Worm (Caenorhabditis elegans) whole organism, dauer: ENCODE measurements around the gene scb-1.

Source experiments
- unc-62 ChIP-seq: sonication (generic microtip); optimal IDR thresholded peaks from 2 replicates; lab custom pipeline; 2017; ENCODE audit warnings: missing biosample characterization, missing genetic modification reagents, missing genetic modification characterization

The scb-1 gene

ce11 chrV:11119294-11119755 lies at the start of gene scb-1:
TSS of gene scb-1 (minus strand) at chrV:11119705.
- no peak for TF ChIP-seq unc-62 (GFP tag; lab: Kevin White, UChicago)

DNA sequence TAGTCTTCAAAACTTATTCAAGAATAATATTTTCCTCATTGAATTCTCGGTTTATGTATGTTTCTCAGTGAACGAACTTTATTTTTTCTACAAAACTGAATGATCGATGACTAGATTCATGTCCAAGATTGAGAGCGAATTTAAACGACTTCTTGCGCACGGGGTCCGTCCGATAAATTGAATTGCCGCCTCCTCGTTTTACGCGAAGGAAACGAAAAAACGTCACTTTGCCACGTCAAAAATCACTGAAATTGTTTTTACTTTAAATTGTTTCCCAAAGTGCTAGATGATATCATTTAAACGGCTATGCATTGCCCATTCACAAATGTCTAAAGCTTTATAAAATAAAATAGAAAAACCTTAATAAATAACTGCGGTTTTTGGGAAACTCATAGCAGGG lies 48.2 kb upstream of the scb-1 start:
- no peak for TF ChIP-seq unc-62 (GFP tag; lab: Kevin White, UChicago)

- TF ChIP-seq unc-62 (GFP tag; lab: Kevin White, UChicago), result no peak
These were observed 45.0 kb upstream of the scb-1 start, which contains the start of gene srg-40 for ce11 chrV:11164475-11164874. TSS of gene srg-40 (minus strand) at chrV:11164575.

DNA sequence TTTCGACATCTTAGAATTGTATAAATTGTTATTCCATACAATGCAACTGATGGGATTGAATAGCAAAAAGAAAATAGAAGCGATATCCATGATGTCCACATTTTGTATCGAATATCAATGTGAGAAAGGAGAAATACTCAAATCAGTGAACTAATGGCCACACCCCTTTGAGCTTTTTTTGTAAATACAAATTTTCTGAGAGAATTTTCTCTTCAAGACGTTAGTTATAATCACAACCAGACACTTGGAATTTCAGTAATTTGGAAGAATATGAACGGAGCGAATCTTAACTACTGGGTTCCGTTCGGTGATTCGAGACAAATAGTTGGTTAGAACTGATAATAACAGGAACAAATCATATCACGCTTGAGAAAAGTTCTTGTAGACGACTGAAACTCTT lies 42.3 kb upstream of the scb-1 start, which contains the start of gene srg-41:
TSS of gene srg-41 (minus strand) at position 101 of the 400 bp plus-strand sequence.
- TF ChIP-seq unc-62 (GFP tag; lab: Kevin White, UChicago), result no peak

- TF ChIP-seq unc-62 (GFP tag; lab: Kevin White, UChicago), result no peak
These were observed 38.4 kb upstream of the scb-1 start, which contains the start of gene srg-42 for ce11 chrV:11157947-11158346. TSS of gene srg-42 (minus strand) at chrV:11158047.

DNA sequence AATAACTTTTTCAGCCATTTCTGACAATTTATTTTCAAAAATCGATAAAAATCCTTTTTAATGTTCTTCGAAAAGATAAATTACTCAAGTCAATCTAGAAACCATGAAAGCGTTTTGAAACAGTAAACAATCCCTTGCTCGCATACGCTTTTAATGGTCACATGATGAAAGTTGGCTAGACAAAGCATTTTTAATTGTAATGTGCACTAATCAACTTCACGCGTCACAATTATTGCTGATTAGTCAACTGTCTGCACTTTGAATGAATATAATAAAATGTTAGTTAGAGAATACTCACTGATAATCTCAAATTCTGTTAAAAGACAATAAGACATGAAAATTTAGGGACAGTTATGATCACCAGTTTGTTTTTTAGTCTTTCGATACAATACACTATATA lies 37.1 kb upstream of the scb-1 start:
- no peak for TF ChIP-seq unc-62 (GFP tag; lab: Kevin White, UChicago)

DNA sequence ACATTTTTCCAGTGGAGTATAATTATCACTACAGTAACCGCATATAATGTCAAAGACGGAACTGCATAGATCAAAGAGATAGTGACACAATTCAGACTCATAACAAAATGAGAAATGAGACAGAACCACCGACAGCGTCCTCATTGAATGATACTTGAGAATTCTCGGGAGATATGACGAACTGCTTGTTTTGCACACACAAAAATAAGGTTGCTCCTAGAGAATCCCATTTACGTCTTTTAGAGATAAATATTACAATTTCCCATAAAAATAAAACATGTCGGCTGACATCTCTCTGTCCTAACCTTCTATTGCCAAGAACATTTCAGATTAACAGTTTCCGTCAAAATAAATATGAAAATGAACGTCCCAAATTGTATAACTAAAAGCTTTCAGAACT lies 36.0 kb upstream of the scb-1 start, which contains the start of gene srg-38:
TSS of gene srg-38 (minus strand) at position 101 of the 400 bp plus-strand sequence.
- no peak for TF ChIP-seq unc-62 (GFP tag; lab: Kevin White, UChicago)

ce11 chrV:11152333-11152732 lies 32.8 kb upstream of the scb-1 start, which contains the start of gene srg-39:
TSS of gene srg-39 (minus strand) at chrV:11152433.
- TF ChIP-seq unc-62 (GFP tag; lab: Kevin White, UChicago), result no peak

- no peak for TF ChIP-seq unc-62 (GFP tag; lab: Kevin White, UChicago)
These were observed 29.9 kb upstream of the scb-1 start, which contains the start of gene T19C4.1 for ce11 chrV:11149405-11149804. TSS of gene T19C4.1 (plus strand) at chrV:11149705.

ce11 chrV:11148971-11149370 lies 29.5 kb upstream of the scb-1 start:
- no peak for TF ChIP-seq unc-62 (GFP tag; lab: Kevin White, UChicago)

ce11 chrV:11147780-11148144 lies 28.3 kb upstream of the scb-1 start:
- no peak for TF ChIP-seq unc-62 (GFP tag; lab: Kevin White, UChicago)

DNA sequence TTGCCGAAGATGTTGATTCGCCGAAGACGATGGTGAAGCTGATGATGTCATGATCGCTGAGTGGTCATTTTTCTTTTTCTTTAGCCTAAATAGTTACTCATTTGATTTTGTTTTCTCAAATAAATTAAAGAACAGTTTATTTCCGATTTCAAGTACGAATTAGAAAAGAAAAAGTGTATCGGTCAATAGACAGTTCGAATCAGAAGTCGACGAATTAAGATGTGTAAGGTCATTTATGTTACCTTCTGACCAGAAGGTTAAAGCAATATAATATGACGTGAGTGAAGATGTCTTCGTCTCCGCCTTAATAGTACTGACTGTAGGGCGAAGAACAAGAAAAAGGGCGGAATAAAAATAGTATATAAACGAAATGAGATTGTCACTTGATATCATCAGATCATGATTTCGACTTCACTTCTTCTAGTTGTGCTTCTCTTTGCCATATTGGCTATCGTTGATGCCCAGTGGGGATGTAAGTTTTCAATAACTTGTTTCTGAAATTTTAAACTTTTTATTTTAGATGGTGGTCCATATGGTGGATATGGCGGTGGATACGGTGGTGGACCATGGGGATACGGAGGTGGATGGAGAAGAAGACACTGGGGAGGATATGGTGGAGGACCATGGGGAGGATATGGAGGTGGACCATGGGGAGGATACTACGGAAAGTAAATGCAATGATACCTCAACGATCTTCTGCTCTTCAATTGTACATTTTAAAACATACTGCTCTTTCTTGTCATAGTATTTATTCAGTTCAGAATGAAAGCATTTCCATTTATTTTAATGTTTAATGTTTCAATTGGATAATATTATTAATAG lies 27.7 kb upstream of the scb-1 start, which contains the start of the genes T19C4.24 and nlp-33:
TSS of gene T19C4.24 (minus strand) at position 51 of the 822 bp plus-strand sequence.
TSS of gene nlp-33 (plus strand) at position 389 of the 822 bp plus-strand sequence.
- no peak for TF ChIP-seq unc-62 (GFP tag; lab: Kevin White, UChicago)

ce11 chrV:11144694-11145093 lies 25.2 kb upstream of the scb-1 start, which contains the start of gene C06H2.7:
TSS of gene C06H2.7 (minus strand) at chrV:11144794.
- TF ChIP-seq unc-62 (GFP tag; lab: Kevin White, UChicago), result no peak

- TF ChIP-seq unc-62 (GFP tag; lab: Kevin White, UChicago), result no peak
These were observed 21.7 kb upstream of the scb-1 start, which contains the start of gene folt-1 for ce11 chrV:11141179-11141578. TSS of gene folt-1 (plus strand) at chrV:11141479.

ce11 chrV:11140326-11140725 lies 20.8 kb upstream of the scb-1 start:
- TF ChIP-seq unc-62 (GFP tag; lab: Kevin White, UChicago), result no peak

ce11 chrV:11134296-11134695 lies 14.8 kb upstream of the scb-1 start, which contains the start of gene glb-3:
TSS of gene glb-3 (plus strand) at chrV:11134596.
- no peak for TF ChIP-seq unc-62 (GFP tag; lab: Kevin White, UChicago)
